Fruit fly (Drosophila melanogaster): ENCODE data around the gene CG17350.

CG17350 gene

dm6 chr2L:19414233-19414749 is 33.6 kb downstream of the CG17350 start:
- TF ChIP-seq dsx (GFP tag; optimal IDR thresholded peaks at IDR 0.05; ENCODE audit: poor library complexity, severe bottlenecking) (peak; percentile 36), Blimp-1 (GFP tag; optimal IDR thresholded peaks at IDR 0.05) (peak; percentile 32), svp (GFP tag) (peak; percentile 33), ss (GFP tag; optimal IDR thresholded peaks at IDR 0.05) (peak in 1 of 2 experiments; percentile 11), Lpt (GFP tag; optimal IDR thresholded peaks at IDR 0.05) (no peak)

dm6 chr2L:19415133-19415532 is 34.4 kb downstream of the CG17350 start:
- TF ChIP-seq Sox102F (GFP tag; optimal IDR thresholded peaks at IDR 0.05): no peak
- TF ChIP-seq CG32006 (GFP tag; optimal IDR thresholded peaks at IDR 0.05): no peak
- TF ChIP-seq achi (GFP tag; optimal IDR thresholded peaks at IDR 0.05): no peak
- no peak for TF ChIP-seq Eip75B (GFP tag; optimal IDR thresholded peaks at IDR 0.05)
- no peak for TF ChIP-seq Met (GFP tag; optimal IDR thresholded peaks at IDR 0.05)
- TF ChIP-seq Sox14 (GFP tag; optimal IDR thresholded peaks at IDR 0.05): no peak
- no peak for TF ChIP-seq Sox15 (GFP tag; optimal IDR thresholded peaks at IDR 0.05)
- no peak for TF ChIP-seq CG6808 (GFP tag; optimal IDR thresholded peaks at IDR 0.05)
- no peak for TF ChIP-seq Ets21C (GFP tag; optimal IDR thresholded peaks at IDR 0.05)
- TF ChIP-seq ss (GFP tag; optimal IDR thresholded peaks at IDR 0.05): no peak
- no peak for TF ChIP-seq CG6163 (GFP tag; IDR thresholded peaks at IDR 0.05)
- no peak for TF ChIP-seq CG8632 (GFP tag; optimal IDR thresholded peaks at IDR 0.05)
- TF ChIP-seq vri (GFP tag; optimal IDR thresholded peaks at IDR 0.05): no peak
- TF ChIP-seq CG6854 (GFP tag; optimal IDR thresholded peaks at IDR 0.05): no peak
- TF ChIP-seq CG3032 (tag; optimal IDR thresholded peaks at IDR 0.05): no peak
- no peak for TF ChIP-seq Hr38 (GFP tag; optimal IDR thresholded peaks at IDR 0.05)
- TF ChIP-seq spab (GFP tag; optimal IDR thresholded peaks at IDR 0.05): no peak

- TF ChIP-seq CG10631 (GFP tag; optimal IDR thresholded peaks at IDR 0.05) (no peak), spab (GFP tag; optimal IDR thresholded peaks at IDR 0.05) (no peak), CG9139 (GFP tag; optimal IDR thresholded peaks at IDR 0.05) (no peak), CG3919 (GFP tag; optimal IDR thresholded peaks at IDR 0.05) (no peak), Eip78C (GFP tag) (peak; percentile 17), CG1621 (tag; optimal IDR thresholded peaks at IDR 0.05) (no peak), CG11902 (GFP tag; optimal IDR thresholded peaks at IDR 0.05) (no peak), net (GFP tag; optimal IDR thresholded peaks at IDR 0.05) (no peak), Blimp-1 (GFP tag; optimal IDR thresholded peaks at IDR 0.05) (no peak), CG8632 (GFP tag; optimal IDR thresholded peaks at IDR 0.05) (no peak), eg (GFP tag; IDR thresholded peaks at IDR 0.05) (no peak), Hr4 (GFP tag; optimal IDR thresholded peaks at IDR 0.05) (no peak), CG8319 (GFP tag; optimal IDR thresholded peaks at IDR 0.05) (no peak), topi (GFP tag; optimal IDR thresholded peaks at IDR 0.05) (no peak), CG34406 (GFP tag; optimal IDR thresholded peaks at IDR 0.05) (no peak), CG15336 (GFP tag; IDR thresholded peaks at IDR 0.05) (0 out of 2 replicates have a peak, but pooled peaks have one; percentile 31), svp (GFP tag) (no peak)
Observed at dm6 chr2L:19415859-19416258, 35.1 kb downstream of the CG17350 start.

dm6 chr2L:19416602-19417497 is 36.1 kb downstream of the CG17350 start, which contains the start of gene Lectin-galC1:
Gene Lectin-galC1 (plus strand): TSS chr2L:19417447.
- TF ChIP-seq CG4318 (GFP tag; optimal IDR thresholded peaks at IDR 0.05) (peak; percentile 49), CG9139 (GFP tag; optimal IDR thresholded peaks at IDR 0.05) (no peak), CG10631 (GFP tag; optimal IDR thresholded peaks at IDR 0.05) (peak; percentile 33), Ets96B (tag; optimal IDR thresholded peaks at IDR 0.05) (no peak), Sox102F (GFP tag; optimal IDR thresholded peaks at IDR 0.05) (no peak), Lpt (GFP tag; optimal IDR thresholded peaks at IDR 0.05) (peak; percentile 66), dac (GFP tag; optimal IDR thresholded peaks at IDR 0.05) (peak; percentile 32), CG3919 (GFP tag; optimal IDR thresholded peaks at IDR 0.05) (peak; percentile 65), CG11902 (GFP tag; optimal IDR thresholded peaks at IDR 0.05) (no peak), Blimp-1 (GFP tag; optimal IDR thresholded peaks at IDR 0.05) (no peak), CG34406 (GFP tag; optimal IDR thresholded peaks at IDR 0.05) (no peak), CG6792 (GFP tag; optimal IDR thresholded peaks at IDR 0.05) (peak; percentile 12), Sox14 (GFP tag; optimal IDR thresholded peaks at IDR 0.05) (peak; percentile 50), Gug (GFP tag; IDR thresholded peaks at IDR 0.05) (peak; percentile 66), CG11762 (GFP tag; optimal IDR thresholded peaks at IDR 0.05; ENCODE audit: insufficient read depth) (peak; percentile 35), CG8632 (GFP tag; optimal IDR thresholded peaks at IDR 0.05) (no peak), CG7368 (GFP tag; optimal IDR thresholded peaks at IDR 0.05) (no peak), net (GFP tag; optimal IDR thresholded peaks at IDR 0.05) (peak; percentile 75), Met (GFP tag; optimal IDR thresholded peaks at IDR 0.05) (no peak), fd85E (GFP tag; optimal IDR thresholded peaks at IDR 0.05) (no peak), lz (GFP tag; optimal IDR thresholded peaks at IDR 0.05) (peak; percentile 30)

Measured in whole organism, prepupa.